Worm (Caenorhabditis elegans): ENCODE measurements around the gene F39G3.3.

F39G3.3 gene

ce11 chrV:4730075-4730474 is 1.6 kb upstream of the F39G3.3 start, which contains the start of gene tig-2 (continued):
- TF ChIP-seq aha-1 (tag; optimal IDR thresholded peaks at IDR 0.05), result no peak
- no peak for TF ChIP-seq mef-2 (tag; optimal IDR thresholded peaks at IDR 0.05)
- no peak for TF ChIP-seq ceh-63 (GFP tag; optimal IDR thresholded peaks at IDR 0.05)
- no peak for TF ChIP-seq jun-1 (tag; optimal IDR thresholded peaks at IDR 0.05)
- peak; percentile 5 for TF ChIP-seq unc-130 (tag; optimal IDR thresholded peaks at IDR 0.05)
- TF ChIP-seq nhr-19 (GFP tag; conservative IDR thresholded peaks at IDR 0.05), result peak; percentile 38; the same call in 1 of the 2 replicates
- TF ChIP-seq nhr-20 (tag; optimal IDR thresholded peaks at IDR 0.05), result peak; percentile 9
- no peak for TF ChIP-seq pqm-1 (tag; optimal IDR thresholded peaks at IDR 0.05)
- TF ChIP-seq xbp-1 (tag; optimal IDR thresholded peaks at IDR 0.05), result peak; percentile 27
- TF ChIP-seq tbx-2 (tag; optimal IDR thresholded peaks at IDR 0.05), result no peak
- TF ChIP-seq swsn-7 (tag; optimal IDR thresholded peaks at IDR 0.05), result peak; percentile 11
- no peak for TF ChIP-seq nhr-11 (tag; optimal IDR thresholded peaks at IDR 0.05)
- no peak for TF ChIP-seq efl-1 (optimal IDR thresholded peaks at IDR 0.05)
- peak in 1 of 2 experiments; percentile 67 for TF ChIP-seq efl-1 (GFP tag; optimal IDR thresholded peaks at IDR 0.05 in 1 of 2)
- no peak for TF ChIP-seq ztf-11 (tag; optimal IDR thresholded peaks at IDR 0.05)
- TF ChIP-seq ama-1 (optimal IDR thresholded peaks at IDR 0.05), result no peak
- no peak for TF ChIP-seq hpl-2 (GFP tag; optimal IDR thresholded peaks at IDR 0.05)
- TF ChIP-seq snu-23 (GFP tag; optimal IDR thresholded peaks at IDR 0.05), result peak; percentile 56
- peak; percentile 65 for TF ChIP-seq lir-3 (tag; optimal IDR thresholded peaks at IDR 0.05; ENCODE audit: poor library complexity)
- no peak for TF ChIP-seq aly-2 (tag; optimal IDR thresholded peaks at IDR 0.05)
- TF ChIP-seq C34B4.2 (tag; optimal IDR thresholded peaks at IDR 0.05), result no peak
- TF ChIP-seq fkh-10 (GFP tag; optimal IDR thresholded peaks at IDR 0.05), result no peak
- TF ChIP-seq nhr-28 (tag; optimal IDR thresholded peaks at IDR 0.05), result no peak
- TF ChIP-seq lsy-2 (tag; optimal IDR thresholded peaks at IDR 0.05), result peak in 1 of 2 experiments; percentile 49

DNA sequence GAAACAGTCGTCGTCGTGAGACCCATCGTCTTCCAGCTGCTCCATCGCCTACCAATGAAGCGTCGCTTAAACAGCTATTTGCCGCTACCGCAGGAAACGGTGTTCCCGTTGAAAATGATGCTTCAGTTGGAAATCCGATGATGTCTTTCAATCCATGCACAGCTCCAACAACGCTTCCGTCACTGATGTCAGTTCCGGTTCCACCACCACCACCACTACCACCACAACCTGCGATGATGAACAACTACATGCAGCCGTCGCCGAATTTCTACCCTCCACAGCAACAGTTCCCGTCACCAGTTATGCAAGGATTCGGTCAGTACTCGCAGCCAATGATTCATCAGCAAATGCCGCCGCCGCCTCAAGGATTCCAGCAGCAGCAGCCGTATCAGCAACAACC is 2.2 kb downstream of the F39G3.3 start:
- TF ChIP-seq ceh-90 (tag; optimal IDR thresholded peaks at IDR 0.05) (no peak), nhr-90 (tag; optimal IDR thresholded peaks at IDR 0.05; ENCODE audit: poor library complexity) (no peak), vab-15 (tag; optimal IDR thresholded peaks at IDR 0.05) (no peak), nhr-237 (tag; optimal IDR thresholded peaks at IDR 0.05) (no peak), nhr-85 (tag) (no peak), grh-1 (GFP tag; IDR thresholded peaks at IDR 0.05) (no peak), snu-23 (GFP tag; optimal IDR thresholded peaks at IDR 0.05) (no peak), unc-98 (GFP tag; IDR thresholded peaks at IDR 0.05) (no peak), ces-1 (GFP tag; optimal IDR thresholded peaks at IDR 0.05) (no peak), blmp-1 (tag; optimal IDR thresholded peaks at IDR 0.05) (no peak), hlh-4 (tag; optimal IDR thresholded peaks at IDR 0.05) (no peak), lin-15B (tag; optimal IDR thresholded peaks at IDR 0.05) (no peak), unc-30 (tag; optimal IDR thresholded peaks at IDR 0.05) (no peak), fkh-4 (tag; optimal IDR thresholded peaks at IDR 0.05; ENCODE audit: borderline replicate concordance) (no peak), skn-1 (tag; optimal IDR thresholded peaks at IDR 0.05) (no peak), lin-13 (GFP tag; optimal IDR thresholded peaks at IDR 0.05) (no peak), mep-1 (tag; optimal IDR thresholded peaks at IDR 0.05) (no peak), nhr-84 (tag; optimal IDR thresholded peaks at IDR 0.05) (no peak), elt-2 (tag; optimal IDR thresholded peaks at IDR 0.05) (no peak), pag-3 (tag; optimal IDR thresholded peaks at IDR 0.05; ENCODE audit: borderline replicate concordance, insufficient read depth) (no peak)

DNA sequence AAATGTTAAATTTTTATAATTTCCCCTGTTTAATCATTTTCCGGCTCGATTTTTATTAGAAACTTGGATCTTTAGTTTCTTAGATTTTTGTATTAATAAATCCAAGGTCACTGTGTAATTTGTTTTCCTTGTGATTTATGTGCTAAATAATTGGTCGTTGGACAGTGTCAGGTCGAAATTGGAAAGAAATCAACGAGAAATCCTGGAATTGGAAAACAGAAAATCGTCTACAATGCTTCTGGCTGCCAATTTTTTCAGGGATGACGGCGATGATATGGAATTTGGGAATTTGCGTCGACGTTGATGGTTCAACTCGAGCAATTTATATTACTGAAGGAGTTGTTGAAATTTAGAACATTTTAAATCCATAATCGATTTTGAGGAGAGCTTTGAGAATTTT is 2.9 kb downstream of the F39G3.3 start:
- TF ChIP-seq ceh-82 (tag; optimal IDR thresholded peaks at IDR 0.05) (no peak), jun-1 (tag; optimal IDR thresholded peaks at IDR 0.05) (no peak), mab-9 (GFP tag; IDR thresholded peaks at IDR 0.05) (no peak), nhr-19 (GFP tag; conservative IDR thresholded peaks at IDR 0.05) (no peak), fkh-8 (tag; optimal IDR thresholded peaks at IDR 0.05) (no peak), mep-1 (tag; optimal IDR thresholded peaks at IDR 0.05) (no peak), dpl-1 (GFP tag; optimal IDR thresholded peaks at IDR 0.05) (no peak), Y116A8C.19 (tag; optimal IDR thresholded peaks at IDR 0.05; ENCODE audit: borderline replicate concordance) (no peak), fkh-4 (tag; optimal IDR thresholded peaks at IDR 0.05; ENCODE audit: borderline replicate concordance) (no peak), fos-1 (tag; optimal IDR thresholded peaks at IDR 0.05) (no peak), isw-1 (GFP tag; IDR thresholded peaks at IDR 0.05) (no peak)
